Worm (Caenorhabditis elegans): ENCODE measurements around the gene fmo-5.

- no peak for TF ChIP-seq dpl-1 (GFP tag; optimal IDR thresholded peaks at IDR 0.05)
- TF ChIP-seq aha-1 (tag; optimal IDR thresholded peaks at IDR 0.05): no peak
- no peak for TF ChIP-seq fos-1 (tag; optimal IDR thresholded peaks at IDR 0.05)
- TF ChIP-seq nhr-76 (tag; optimal IDR thresholded peaks at IDR 0.05): no peak
- TF ChIP-seq nhr-77 (tag; optimal IDR thresholded peaks at IDR 0.05): no peak
- TF ChIP-seq nhr-11 (tag; optimal IDR thresholded peaks at IDR 0.05): no peak
- no peak for TF ChIP-seq blmp-1 (tag; optimal IDR thresholded peaks at IDR 0.05)
- no peak for TF ChIP-seq zip-4 (GFP tag; optimal IDR thresholded peaks at IDR 0.05)
- no peak for TF ChIP-seq unc-62 (GFP tag; optimal IDR thresholded peaks at IDR 0.05)
- TF ChIP-seq mdl-1 (tag; optimal IDR thresholded peaks at IDR 0.05): no peak
- no peak for TF ChIP-seq hlh-17 (GFP tag; optimal IDR thresholded peaks at IDR 0.05; ENCODE audit: borderline replicate concordance)
- TF ChIP-seq tbx-2 (tag; optimal IDR thresholded peaks at IDR 0.05): no peak
- no peak for TF ChIP-seq ama-1 (optimal IDR thresholded peaks at IDR 0.05)
- no peak for TF ChIP-seq zag-1 (tag; optimal IDR thresholded peaks at IDR 0.05)
Observed at ce11 chrV:893437-894018, 9.9 kb downstream of the fmo-5 start, which contains the start of the genes srlf-23 and srlf-20.

All from whole organism, L1 larva.